Fruit fly (Drosophila melanogaster) S2 (cell line): Measurements from ENCODE around the gene U2af38.
A peak's percentile ranks its signal among the peaks of the same experiment; 100 is the strongest.

Experiments used
- CG8478 ChIP-seq: fragments of >200 bp; optimal IDR thresholded peaks from 2 replicates; lab custom pipeline; 2018
- CTCF ChIP-seq, 2 experiments: fragments of >200 bp; optimal IDR thresholded peaks; 2 replicates each; lab custom pipeline; 2018

Gene U2af38

DNA sequence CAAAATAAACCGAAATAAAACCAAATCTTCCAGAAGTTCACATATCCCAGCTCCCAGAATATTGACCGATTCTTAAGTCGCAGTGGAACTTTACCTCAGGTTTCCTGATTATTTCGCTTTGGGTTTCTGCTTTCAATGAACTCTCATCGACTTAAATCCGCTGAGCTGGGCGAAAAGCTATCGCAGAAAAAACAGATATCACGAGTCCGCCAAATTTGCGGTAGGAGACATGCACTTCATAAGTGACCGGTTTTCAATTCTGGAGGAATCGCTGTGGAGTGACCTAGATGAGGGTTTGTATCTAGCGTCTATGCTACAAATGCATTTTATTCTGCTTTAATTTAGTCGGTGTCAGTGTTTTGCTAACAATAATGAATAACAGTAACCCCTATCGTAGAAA lies 10.7 kb upstream of the U2af38 start:
- TF ChIP-seq CTCF (optimal IDR thresholded peaks at IDR 0.05; lab: Kevin White, UChicago) (no peak), CG8478 (lab: Kevin White, UChicago) (no peak)

- TF ChIP-seq CG8478 (lab: Kevin White, UChicago), result no peak
- TF ChIP-seq CTCF (optimal IDR thresholded peaks at IDR 0.05; lab: Kevin White, UChicago), result no peak
Measured at dm6 chr2L:303306-303962, 9.0 kb upstream of the U2af38 start.

dm6 chr2L:300877-301706 lies 6.6 kb upstream of the U2af38 start:
- TF ChIP-seq CG8478 (lab: Kevin White, UChicago), result no peak
- TF ChIP-seq CTCF (optimal IDR thresholded peaks at IDR 0.05; lab: Kevin White, UChicago), result no peak

DNA sequence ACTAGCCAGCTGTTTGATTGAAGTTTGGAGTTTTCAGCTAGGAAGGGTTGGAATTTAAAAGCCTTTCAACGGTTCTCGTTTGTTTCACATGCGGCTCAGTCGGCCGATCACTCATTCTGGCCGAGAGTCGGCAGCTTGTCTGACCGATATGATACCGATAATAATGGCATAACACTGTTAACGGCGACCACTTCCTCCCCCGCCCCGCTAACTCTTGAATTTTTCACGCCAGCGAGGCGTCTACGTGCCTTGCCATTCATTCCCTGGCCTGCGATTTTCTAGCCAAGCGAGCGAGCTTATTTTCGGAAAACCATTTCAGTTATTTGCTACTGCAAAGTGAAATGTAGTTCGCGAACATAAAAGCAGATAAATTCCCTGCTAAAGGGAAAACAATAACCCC lies 5.5 kb upstream of the U2af38 start:
- no peak for TF ChIP-seq CTCF (optimal IDR thresholded peaks at IDR 0.05; lab: Kevin White, UChicago)
- no peak for TF ChIP-seq CG8478 (lab: Kevin White, UChicago)

DNA sequence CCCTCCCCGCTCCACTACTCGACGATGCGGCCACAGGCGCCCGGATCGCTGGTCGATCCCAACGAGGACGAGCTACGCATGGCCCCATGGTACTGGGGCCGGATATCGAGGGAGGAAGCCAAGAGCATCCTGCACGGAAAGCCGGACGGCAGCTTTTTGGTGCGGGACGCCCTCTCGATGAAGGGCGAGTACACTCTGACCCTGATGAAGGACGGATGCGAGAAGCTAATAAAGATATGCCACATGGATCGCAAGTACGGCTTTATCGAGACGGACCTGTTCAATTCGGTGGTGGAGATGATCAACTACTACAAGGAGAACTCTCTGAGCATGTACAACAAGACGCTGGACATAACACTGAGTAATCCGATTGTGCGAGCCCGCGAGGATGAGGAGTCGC lies 4.6 kb upstream of the U2af38 start:
- TF ChIP-seq CG8478 (lab: Kevin White, UChicago), result no peak
- no peak for TF ChIP-seq CTCF (optimal IDR thresholded peaks at IDR 0.05; lab: Kevin White, UChicago)

dm6 chr2L:298285-298644 lies 3.8 kb upstream of the U2af38 start:
- TF ChIP-seq CG8478 (lab: Kevin White, UChicago) (no peak), CTCF (optimal IDR thresholded peaks at IDR 0.05; lab: Kevin White, UChicago) (no peak)

dm6 chr2L:297480-298284 lies 3.2 kb upstream of the U2af38 start, which contains the start of gene Pi3K21B:
Gene Pi3K21B (plus strand): TSS chr2L:297880.
- TF ChIP-seq CG8478 (lab: Kevin White, UChicago) (no peak), CTCF (optimal IDR thresholded peaks at IDR 0.05; lab: Kevin White, UChicago) (peak; percentile 1 to 12)

dm6 chr2L:292301-292700 lies 2.2 kb downstream of the U2af38 start, which contains the start of gene CG11562:
Gene CG11562 (plus strand): TSS chr2L:292419.
- TF ChIP-seq CG8478 (lab: Kevin White, UChicago) (no peak), CTCF (optimal IDR thresholded peaks at IDR 0.05; lab: Kevin White, UChicago) (no peak)

DNA sequence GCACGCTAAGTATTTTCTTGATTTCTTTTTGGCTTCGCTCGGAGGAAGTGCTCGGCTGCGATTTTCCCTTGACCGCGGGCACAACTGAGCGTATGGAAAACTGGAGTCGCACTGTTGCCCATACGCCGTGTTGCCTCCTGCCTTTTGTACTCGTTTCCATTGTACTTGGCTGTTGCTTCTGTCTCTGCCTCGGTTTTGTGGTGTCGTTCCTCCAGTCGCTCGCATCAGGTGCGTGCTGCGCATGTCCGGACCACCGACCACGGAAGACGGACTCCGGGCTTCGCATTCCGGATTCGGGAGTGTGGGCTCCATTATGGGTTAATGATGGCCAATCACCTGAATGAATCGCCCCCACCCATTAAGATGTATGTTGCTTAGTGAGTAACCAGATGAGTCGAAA lies 2.8 kb downstream of the U2af38 start, which contains the start of gene CG3625:
Gene CG3625, minus strand, starts transcription at position 139 of the 400 bp plus-strand sequence.
- TF ChIP-seq CG8478 (lab: Kevin White, UChicago), result no peak
- TF ChIP-seq CTCF (optimal IDR thresholded peaks at IDR 0.05; lab: Kevin White, UChicago), result no peak

DNA sequence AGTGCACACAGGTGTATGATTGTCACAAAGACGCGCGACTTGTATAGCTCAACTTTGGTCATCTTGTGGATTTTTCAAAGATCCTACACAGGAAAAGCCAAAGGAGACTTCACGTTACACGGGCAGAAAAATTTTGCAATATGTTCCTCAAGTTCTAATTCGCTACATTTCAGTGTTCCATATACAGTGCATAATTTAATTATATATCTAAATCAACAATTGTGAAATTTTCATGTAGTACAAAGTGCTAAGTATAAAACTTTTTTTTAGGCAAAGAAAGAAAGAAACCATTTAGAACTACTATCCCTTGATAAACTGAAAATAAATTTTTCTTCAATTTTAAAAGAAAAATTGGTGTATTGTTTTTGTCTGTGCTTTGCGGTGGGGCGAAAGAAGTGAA lies 3.5 kb downstream of the U2af38 start:
- TF ChIP-seq CG8478 (lab: Kevin White, UChicago), result no peak

DNA sequence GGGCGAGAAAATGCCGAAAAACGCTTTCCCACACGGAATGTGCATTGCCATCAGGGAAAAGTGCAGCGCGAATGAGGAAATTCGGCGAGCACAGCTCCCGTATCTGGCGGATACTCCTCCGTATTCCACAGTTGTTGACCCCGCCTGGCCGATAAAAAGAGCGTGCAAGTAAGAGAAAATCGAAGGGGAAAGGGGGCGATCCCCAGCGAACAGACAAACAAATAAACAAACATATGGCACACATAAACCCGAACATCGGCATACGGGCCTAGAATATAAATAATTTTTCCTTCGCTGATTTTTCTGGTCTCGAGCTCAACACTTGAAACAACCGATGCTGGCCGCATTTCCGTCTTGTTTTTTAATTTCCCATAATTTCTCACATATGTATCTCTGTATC lies 4.1 kb downstream of the U2af38 start:
- TF ChIP-seq CTCF (optimal IDR thresholded peaks at IDR 0.05; lab: Kevin White, UChicago) (no peak), CG8478 (lab: Kevin White, UChicago) (no peak)

DNA sequence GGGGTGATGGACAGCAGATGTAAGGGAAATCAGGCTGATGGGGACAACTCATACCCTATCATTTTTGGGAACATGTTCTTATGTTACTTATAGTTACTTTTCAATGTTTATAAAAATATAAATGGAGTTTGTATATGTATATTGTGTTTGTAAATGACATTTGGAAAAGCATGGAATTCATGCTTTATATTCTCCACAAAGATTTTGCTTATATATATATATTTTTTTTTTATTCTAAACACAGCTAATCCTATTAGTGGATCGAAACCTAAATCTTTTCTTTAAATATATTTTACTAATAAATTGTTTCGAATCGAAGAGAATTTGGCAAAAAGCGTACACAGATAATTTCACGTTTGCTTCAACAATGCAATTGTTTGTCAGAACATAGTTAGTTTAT lies 5.4 kb downstream of the U2af38 start, which contains the start of gene Amnionless:
Gene Amnionless, minus strand, starts transcription at position 101 of the 400 bp plus-strand sequence.
- TF ChIP-seq CG8478 (lab: Kevin White, UChicago) (no peak), CTCF (optimal IDR thresholded peaks at IDR 0.05; lab: Kevin White, UChicago) (no peak)

DNA sequence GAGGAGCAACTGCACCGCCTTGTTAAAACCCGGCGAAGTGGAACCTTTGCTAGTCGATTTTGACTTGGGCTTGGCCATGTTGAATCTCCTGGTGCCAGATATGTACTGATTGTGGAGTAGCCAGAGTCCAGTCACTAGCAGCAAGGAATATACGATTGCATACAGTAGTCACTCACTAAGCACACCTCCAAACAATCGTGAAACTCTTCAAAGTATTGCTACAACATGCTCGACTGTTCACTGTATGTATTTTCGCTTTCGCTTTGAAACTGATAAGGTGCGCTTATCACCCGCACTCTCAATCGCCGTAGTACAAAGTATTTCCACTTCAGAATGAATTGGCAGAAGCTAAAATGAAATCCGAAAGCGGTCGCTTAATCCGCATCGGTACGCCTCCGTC lies 8.1 kb downstream of the U2af38 start:
- TF ChIP-seq CG8478 (lab: Kevin White, UChicago) (no peak), CTCF (optimal IDR thresholded peaks at IDR 0.05; lab: Kevin White, UChicago) (no peak)

dm6 chr2L:285596-286023 lies 8.9 kb downstream of the U2af38 start:
- TF ChIP-seq CG8478 (lab: Kevin White, UChicago) (no peak), CTCF (optimal IDR thresholded peaks at IDR 0.05; lab: Kevin White, UChicago) (no peak)
